Worm (Caenorhabditis elegans) whole organism, young adult: Measurements from ENCODE around the gene fbxb-75.

Experiments used
- B0261.1 ChIP-seq: sonication (generic microtip); optimal IDR thresholded peaks from 2 replicates; lab custom pipeline; 2016; ENCODE audit warnings: mild to moderate bottlenecking, missing genetic modification characterization, moderate library complexity, missing compliant biosample characterization
- B0336.3 ChIP-seq: fragments of 200-800 bp; sonication (Bioruptor generic); IDR thresholded peaks from 2 replicates; pipeline ENCODE4 v1.3.6; 2022; ENCODE audit warnings: missing genetic modification characterization, missing compliant biosample characterization
- C06A6.2 ChIP-seq: fragments of 200-800 bp; sonication (Bioruptor generic); conservative IDR thresholded peaks from 2 replicates; pipeline ENCODE4 v1.3.6; 2022; ENCODE audit warnings: missing genetic modification characterization, missing compliant biosample characterization
- F23B12.7 ChIP-seq: sonication (generic microtip); optimal IDR thresholded peaks from 2 replicates; lab custom pipeline; 2017; ENCODE audit warnings: missing genetic modification characterization, mild to moderate bottlenecking, missing compliant biosample characterization, antibody characterized with exemption, moderate library complexity; ENCODE audit not compliant: insufficient read depth
- F55B11.4 ChIP-seq: sonication (generic microtip); optimal IDR thresholded peaks from 2 replicates; lab custom pipeline; 2016; ENCODE audit warnings: missing compliant biosample characterization, missing genetic modification characterization, borderline replicate concordance; ENCODE audit not compliant: insufficient read depth
- K11D2.4 ChIP-seq: fragments of 200-800 bp; sonication (Bioruptor generic); IDR thresholded peaks from 2 replicates; pipeline ENCODE4 v1.3.6; 2022; ENCODE audit warnings: missing genetic modification reagents, missing genetic modification characterization, missing compliant biosample characterization
- Y53F4B.3 ChIP-seq: fragments of 200-800 bp; sonication (Bioruptor generic); IDR thresholded peaks from 2 replicates; pipeline ENCODE4 v1.3.6; 2022; ENCODE audit warnings: missing genetic modification reagents, missing genetic modification characterization, missing compliant biosample characterization
- Y53G8AR.9 ChIP-seq: fragments of 200-800 bp; sonication (Bioruptor generic); conservative IDR thresholded peaks from 2 replicates; pipeline ENCODE4 v1.3.6; 2022; ENCODE audit warnings: missing genetic modification reagents, missing genetic modification characterization, missing compliant biosample characterization
- ZK185.1 ChIP-seq: sonication (generic microtip); optimal IDR thresholded peaks from 2 replicates; lab custom pipeline; 2016; ENCODE audit warnings: mild to moderate bottlenecking, missing genetic modification characterization, missing compliant biosample characterization; ENCODE audit not compliant: poor library complexity, severe bottlenecking
- akir-1 ChIP-seq: fragments of 200-800 bp; sonication (Bioruptor generic); optimal IDR thresholded peaks from 2 replicates; lab custom pipeline; 2018; ENCODE audit warnings: mild to moderate bottlenecking, missing genetic modification characterization, moderate library complexity, missing compliant biosample characterization
- ama-1 ChIP-seq, 3 experiments: fragments of 150-350 bp in 1 of 3; sonication (generic microtip) in 2 of 3; optimal IDR thresholded peaks; 2 replicates each; lab custom pipeline; 2014 to 2018; ENCODE audit warnings: missing biosample characterization in 2 of 3, missing genetic modification characterization in 2 of 3, missing genetic modification reagents in 2 of 3
- atf-7 ChIP-seq: sonication (generic microtip); optimal IDR thresholded peaks from 2 replicates; lab custom pipeline; 2017; ENCODE audit warnings: mild to moderate bottlenecking, missing genetic modification characterization, missing compliant biosample characterization
- attf-5 ChIP-seq: fragments of 200-800 bp; sonication (Bioruptor generic); optimal IDR thresholded peaks from 2 replicates; lab custom pipeline; 2018; ENCODE audit warnings: mild to moderate bottlenecking, missing genetic modification characterization, missing compliant biosample characterization
- cebp-2 ChIP-seq: fragments of 200-800 bp; sonication (Bioruptor generic); IDR thresholded peaks from 2 replicates; pipeline ENCODE4 v1.3.6; 2022; ENCODE audit warnings: missing genetic modification characterization, missing compliant biosample characterization
- ceh-100 ChIP-seq: fragments of 200-800 bp; sonication (Bioruptor generic); IDR thresholded peaks from 2 replicates; pipeline ENCODE4 v1.3.6; 2022; ENCODE audit warnings: missing genetic modification reagents, missing genetic modification characterization, missing compliant biosample characterization
- ceh-91 ChIP-seq: fragments of 200-800 bp; sonication (Bioruptor generic); IDR thresholded peaks from 2 replicates; pipeline ENCODE4 v1.3.6; 2022; ENCODE audit warnings: missing genetic modification reagents, missing genetic modification characterization, missing compliant biosample characterization
- efl-1 ChIP-seq: fragments of 150-350 bp; optimal IDR thresholded peaks from 2 replicates; lab custom pipeline; 2014; ENCODE audit warnings: missing biosample characterization, missing genetic modification reagents, missing genetic modification characterization
- egl-18 ChIP-seq: fragments of 200-800 bp; sonication (Bioruptor generic); IDR thresholded peaks from 2 replicates; pipeline ENCODE4 v1.3.6; 2022; ENCODE audit warnings: missing genetic modification reagents, missing genetic modification characterization, missing compliant biosample characterization
- egl-44 ChIP-seq: fragments of 200-800 bp; sonication (Bioruptor generic); IDR thresholded peaks from 2 replicates; pipeline ENCODE4 v1.3.6; 2022; ENCODE audit warnings: missing genetic modification reagents, missing genetic modification characterization, missing compliant biosample characterization
- ets-4 ChIP-seq: fragments of 200-800 bp; sonication (Bioruptor generic); optimal IDR thresholded peaks from 2 replicates; lab custom pipeline; 2018; ENCODE audit warnings: mild to moderate bottlenecking, missing genetic modification characterization, missing compliant biosample characterization
- fkh-3 ChIP-seq: sonication (generic microtip); optimal IDR thresholded peaks from 2 replicates; lab custom pipeline; 2016; ENCODE audit warnings: mild to moderate bottlenecking, missing genetic modification characterization, missing compliant biosample characterization
- gei-17 ChIP-seq: fragments of 200-800 bp; sonication (Bioruptor generic); optimal IDR thresholded peaks from 2 replicates; lab custom pipeline; 2018; ENCODE audit warnings: mild to moderate bottlenecking, missing genetic modification characterization, missing compliant biosample characterization
- hsf-1 ChIP-seq: fragments of 200-800 bp; sonication (Bioruptor generic); IDR thresholded peaks from 2 replicates; pipeline ENCODE4 v1.3.6; 2022; ENCODE audit warnings: missing genetic modification reagents, missing genetic modification characterization, missing compliant biosample characterization
- lin-35 ChIP-seq, 3 experiments: fragments of 150-350 bp in 2 of 3; sonication (generic microtip) in 1 of 3; optimal IDR thresholded peaks; 2 replicates each; lab custom pipeline; 2014 to 2018; ENCODE audit warnings: missing biosample characterization in 3 of 3, missing genetic modification characterization in 3 of 3, missing genetic modification reagents in 3 of 3
- mcd-1 ChIP-seq: fragments of 200-800 bp; sonication (Bioruptor generic); IDR thresholded peaks from 2 replicates; pipeline ENCODE4 v1.3.6; 2022; ENCODE audit warnings: missing genetic modification reagents, missing genetic modification characterization, missing compliant biosample characterization
- mxl-1 ChIP-seq: sonication (generic microtip); optimal IDR thresholded peaks from 2 replicates; lab custom pipeline; 2016; ENCODE audit warnings: missing genetic modification characterization, missing compliant biosample characterization
- nfyb-1 ChIP-seq: fragments of 200-800 bp; sonication (Bioruptor generic); IDR thresholded peaks from 2 replicates; pipeline ENCODE4 v1.3.6; 2022; ENCODE audit warnings: missing genetic modification reagents, missing genetic modification characterization, missing compliant biosample characterization
- nhr-27 ChIP-seq: fragments of 200-800 bp; sonication (Bioruptor generic); optimal IDR thresholded peaks from 2 replicates; lab custom pipeline; 2018; ENCODE audit warnings: mild to moderate bottlenecking, missing genetic modification characterization, moderate library complexity, missing compliant biosample characterization
- rec-8 ChIP-seq, 2 experiments: sonication (generic microtip); optimal IDR thresholded peaks; 2 replicates each; lab custom pipeline; 2016; ENCODE audit warnings: mild to moderate bottlenecking in 2 of 2, missing genetic modification characterization in 2 of 2, missing genetic modification reagents in 2 of 2, missing genotype in 2 of 2, missing biosample characterization in 1 of 2, missing compliant biosample characterization in 1 of 2, moderate library complexity in 1 of 2
- somi-1 ChIP-seq: fragments of 200-800 bp; sonication (Bioruptor generic); optimal IDR thresholded peaks from 2 replicates; lab custom pipeline; 2018; ENCODE audit warnings: mild to moderate bottlenecking, missing genetic modification characterization, missing compliant biosample characterization
- sptf-2 ChIP-seq: fragments of 200-800 bp; sonication (Bioruptor generic); optimal IDR thresholded peaks from 2 replicates; lab custom pipeline; 2018; ENCODE audit warnings: mild to moderate bottlenecking, missing genetic modification characterization, missing compliant biosample characterization
- unc-130 ChIP-seq: sonication (generic microtip); optimal IDR thresholded peaks from 2 replicates; lab custom pipeline; 2016; ENCODE audit warnings: missing genetic modification reagents, missing genetic modification characterization, missing compliant biosample characterization
- zfh-2 ChIP-seq: fragments of 200-800 bp; sonication (Bioruptor generic); conservative IDR thresholded peaks from 2 replicates; pipeline ENCODE4 v1.3.6; 2022; ENCODE audit warnings: missing genetic modification reagents, missing genetic modification characterization, missing compliant biosample characterization
- ztf-18 ChIP-seq: sonication (generic microtip); optimal IDR thresholded peaks from 2 replicates; lab custom pipeline; 2016; ENCODE audit warnings: missing genotype, mild to moderate bottlenecking, missing genetic modification characterization, missing compliant biosample characterization
- ztf-22 ChIP-seq: fragments of 200-800 bp; sonication (Bioruptor generic); optimal IDR thresholded peaks from 2 replicates; lab custom pipeline; 2018; ENCODE audit warnings: mild to moderate bottlenecking, missing genetic modification characterization, moderate library complexity, missing compliant biosample characterization
- ztf-25 ChIP-seq: fragments of 200-800 bp; sonication (Bioruptor generic); IDR thresholded peaks from 2 replicates; pipeline ENCODE4 v1.3.6; 2022; ENCODE audit warnings: missing genetic modification reagents, missing genetic modification characterization, missing compliant biosample characterization
- ztf-28 ChIP-seq: fragments of 200-800 bp; sonication (Bioruptor generic); IDR thresholded peaks from 2 replicates; pipeline ENCODE4 v1.3.6; 2022; ENCODE audit warnings: missing genetic modification reagents, missing genetic modification characterization, missing compliant biosample characterization
- ztf-3 ChIP-seq: fragments of 200-800 bp; sonication (Bioruptor generic); optimal IDR thresholded peaks from 2 replicates; lab custom pipeline; 2018; ENCODE audit warnings: mild to moderate bottlenecking, missing genetic modification characterization, missing compliant biosample characterization
- ztf-6 ChIP-seq: fragments of 200-800 bp; sonication (Bioruptor generic); IDR thresholded peaks from 2 replicates; pipeline ENCODE4 v1.3.6; 2022; ENCODE audit warnings: missing genetic modification reagents, missing genetic modification characterization, missing compliant biosample characterization

Gene fbxb-75

DNA sequence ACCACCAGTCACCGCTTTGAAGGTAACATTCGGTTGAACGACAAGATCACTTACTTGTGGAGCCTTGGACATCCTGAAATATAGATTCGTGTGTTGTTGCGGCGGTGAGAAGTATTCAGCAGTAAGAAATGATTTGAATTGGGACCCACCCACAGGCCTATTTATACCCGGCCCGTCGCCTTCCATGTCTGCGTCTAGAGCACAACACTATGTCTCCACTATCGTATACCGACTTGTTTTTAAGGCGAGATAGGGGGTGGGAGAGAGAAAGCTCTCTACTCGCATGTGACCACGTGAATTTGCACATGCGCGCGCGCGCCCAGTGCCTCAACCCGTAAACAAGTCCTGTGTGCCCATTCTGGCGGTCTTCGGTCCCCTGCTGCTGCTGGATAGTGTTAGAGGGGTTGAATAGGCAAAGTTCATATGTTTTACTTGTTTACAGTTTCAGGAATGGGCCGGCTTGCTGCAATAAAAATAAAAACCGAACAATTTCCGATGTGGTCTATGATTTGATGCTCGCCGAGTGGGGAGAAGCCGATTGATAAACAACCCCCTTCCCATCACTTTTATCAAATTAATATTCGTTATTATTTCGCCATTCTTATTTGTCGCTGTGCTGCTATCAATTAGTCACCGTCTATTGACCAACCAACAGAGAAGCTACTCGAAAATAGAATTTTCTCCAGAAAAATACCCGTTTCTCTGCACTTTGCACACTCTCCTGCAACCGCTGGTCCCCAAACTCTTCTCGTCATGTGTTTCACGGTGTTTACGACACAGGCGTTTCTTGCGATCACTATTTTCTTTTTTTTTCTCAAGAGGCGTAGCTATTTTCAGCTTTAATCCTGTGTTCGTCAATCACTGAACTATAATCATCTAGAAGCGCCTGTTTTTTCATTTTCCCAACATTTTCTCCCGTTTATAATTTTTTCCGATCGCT, 29.1 kb upstream of the fbxb-75 start (continued):
- TF ChIP-seq ztf-22 (GFP tag; lab: Kevin White, UChicago) (peak; percentile 14), unc-130 (GFP tag; lab: Kevin White, UChicago) (no peak), ets-4 (GFP tag; lab: Kevin White, UChicago) (no peak), egl-18 (GFP tag; lab: Robert Waterston, UW) (0 out of 2 replicates have a peak, but pooled peaks have one; percentile 3), C06A6.2 (peak; percentile 42; the same call in 1 of the 2 replicates), hsf-1 (GFP tag; lab: Robert Waterston, UW) (no peak), attf-5 (peak; percentile 24), ama-1 (optimal IDR thresholded peaks at IDR 0.05; lab: Kevin White, UChicago) (peak; percentile 86), ama-1 (GFP tag; optimal IDR thresholded peaks at IDR 0.05; lab: Kevin White, UChicago) (no peak), rec-8 (tag; optimal IDR thresholded peaks at IDR 0.05; lab: Kevin White, UChicago) (no peak), gei-17 (GFP tag; lab: Kevin White, UChicago) (peak; percentile 25), nfyb-1 (GFP tag; lab: Robert Waterston, UW) (peak; percentile 76; the same call in 1 of the 2 replicates), Y53F4B.3 (GFP tag; lab: Robert Waterston, UW) (no peak), akir-1 (peak; percentile 7), lin-35 (GFP tag; optimal IDR thresholded peaks at IDR 0.05; lab: Kevin White, UChicago) (peak in 1 of 3 experiments; percentile 19), cebp-2 (GFP tag; lab: Robert Waterston, UW) (no peak), ceh-100 (GFP tag; lab: Robert Waterston, UW) (0 out of 2 replicates have a peak, but pooled peaks have one; percentile 13), ztf-3 (peak; percentile 11), egl-44 (GFP tag; lab: Robert Waterston, UW) (peak; percentile 85), F55B11.4 (tag; lab: Kevin White, UChicago) (no peak), ztf-6 (GFP tag; lab: Robert Waterston, UW) (no peak), mxl-1 (no peak), K11D2.4 (GFP tag; lab: Robert Waterston, UW) (peak; percentile 75), ztf-28 (GFP tag; lab: Robert Waterston, UW) (0 out of 2 replicates have a peak, but pooled peaks have one; percentile 24), ZK185.1 (tag; lab: Kevin White, UChicago) (no peak), ceh-91 (GFP tag; lab: Robert Waterston, UW) (no peak), somi-1 (GFP tag; lab: Kevin White, UChicago) (peak; percentile 82), B0261.1 (tag; lab: Kevin White, UChicago) (no peak), atf-7 (tag; lab: Kevin White, UChicago) (peak; percentile 18)

DNA sequence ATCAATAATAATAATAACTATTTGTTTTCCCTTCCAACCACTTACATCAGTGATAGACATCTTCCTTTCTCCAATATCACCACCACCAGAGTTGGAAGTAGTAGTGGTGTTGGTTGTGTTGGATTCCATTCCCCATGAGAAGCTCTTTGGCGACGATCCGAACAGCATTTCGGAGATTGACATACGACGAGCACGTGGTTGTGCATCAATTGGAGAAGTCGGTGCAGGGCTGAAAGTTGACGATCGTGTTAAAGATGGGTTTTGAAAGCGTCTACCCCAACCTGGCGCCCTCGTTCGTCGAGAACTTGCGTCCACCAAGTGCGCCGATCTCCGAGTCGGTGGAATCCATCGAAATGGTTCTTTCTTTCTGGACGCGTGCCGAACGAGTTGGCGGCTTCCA, 28.1 kb upstream of the fbxb-75 start:
- TF ChIP-seq lin-35 (GFP tag; optimal IDR thresholded peaks at IDR 0.05; lab: Kevin White, UChicago), result no peak
- no peak for TF ChIP-seq nhr-27 (tag; lab: Kevin White, UChicago)
- TF ChIP-seq ztf-18 (tag; lab: Kevin White, UChicago), result no peak
- 0 out of 2 replicates have a peak, but pooled peaks have one; percentile 22 for TF ChIP-seq cebp-2 (GFP tag; lab: Robert Waterston, UW)
- no peak for TF ChIP-seq egl-18 (GFP tag; lab: Robert Waterston, UW)
- TF ChIP-seq ceh-100 (GFP tag; lab: Robert Waterston, UW), result no peak
- TF ChIP-seq efl-1, result no peak
- TF ChIP-seq atf-7 (tag; lab: Kevin White, UChicago), result no peak
- no peak for TF ChIP-seq fkh-3 (tag; lab: Kevin White, UChicago)
- no peak for TF ChIP-seq ZK185.1 (tag; lab: Kevin White, UChicago)
- no peak for TF ChIP-seq ztf-25 (GFP tag; lab: Robert Waterston, UW)
- no peak for TF ChIP-seq sptf-2 (GFP tag; lab: Kevin White, UChicago)
- no peak for TF ChIP-seq F23B12.7 (tag; lab: Kevin White, UChicago)
- peak; percentile 9 for TF ChIP-seq akir-1
- TF ChIP-seq mxl-1, result no peak
- TF ChIP-seq ceh-91 (GFP tag; lab: Robert Waterston, UW), result no peak
- no peak for TF ChIP-seq B0336.3 (GFP tag; lab: Robert Waterston, UW)
- TF ChIP-seq zfh-2, result peak; percentile 38; the same call in 1 of the 2 replicates
- peak; percentile 29; the same call in 1 of the 2 replicates for TF ChIP-seq hsf-1 (GFP tag; lab: Robert Waterston, UW)
- TF ChIP-seq mcd-1 (GFP tag; lab: Robert Waterston, UW), result no peak
- TF ChIP-seq Y53G8AR.9 (GFP tag; lab: Robert Waterston, UW), result 0 out of 2 replicates have a peak, but pooled peaks have one; percentile 7
